Worm (Caenorhabditis elegans): ENCODE data around the gene pde-4.

DNA sequence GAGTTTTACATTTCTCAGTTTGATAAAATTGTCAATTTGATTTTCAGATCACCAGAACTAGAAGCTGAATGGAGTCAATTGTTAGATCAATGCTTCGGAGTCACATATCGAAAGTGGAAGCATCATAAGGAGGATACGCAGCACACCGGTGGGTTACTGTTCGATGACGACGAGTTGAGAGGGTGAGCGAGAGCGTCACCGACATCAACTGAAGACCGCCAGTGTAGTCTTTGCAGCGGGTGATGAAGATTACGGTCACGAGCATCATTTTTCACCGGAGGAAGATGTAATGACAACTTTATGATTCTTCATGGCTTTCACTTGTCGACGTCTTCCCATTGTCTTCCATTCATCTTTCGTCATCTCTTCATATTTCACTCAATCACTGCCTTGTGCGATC lies 30.9 kb upstream of the pde-4 start, which contains the start of gene lin-26:
- TF ChIP-seq aptf-2 (GFP tag; conservative IDR thresholded peaks at IDR 0.05) (0 out of 2 replicates have a peak, but pooled peaks have one; percentile 9), nhr-120 (GFP tag; IDR thresholded peaks at IDR 0.05) (no peak), nhr-90 (tag; optimal IDR thresholded peaks at IDR 0.05) (no peak), F22D6.2 (tag; optimal IDR thresholded peaks at IDR 0.05) (no peak), attf-6 (GFP tag; IDR thresholded peaks at IDR 0.05) (no peak), egl-44 (GFP tag; IDR thresholded peaks at IDR 0.05) (no peak), unc-62 (GFP tag; optimal IDR thresholded peaks at IDR 0.05) (no peak), B0261.1 (tag; optimal IDR thresholded peaks at IDR 0.05) (no peak), Y95B8A.8 (GFP tag; IDR thresholded peaks at IDR 0.05) (no peak)

All from whole organism, young adult.